Worm (Caenorhabditis elegans): Measurements from ENCODE around the gene R09E10.5.

- TF ChIP-seq jun-1 (tag; optimal IDR thresholded peaks at IDR 0.05): no peak
- TF ChIP-seq nhr-25 (tag; optimal IDR thresholded peaks at IDR 0.05; ENCODE audit: borderline replicate concordance, insufficient read depth): no peak
- no peak for TF ChIP-seq dpl-1 (GFP tag; optimal IDR thresholded peaks at IDR 0.05)
Observed at ce11 chrIV:10347528-10347927, 45.4 kb upstream of the R09E10.5 start.
